Worm (Caenorhabditis elegans) whole organism, L2 larva: ENCODE results near the gene dhcr-24.

ENCODE experiments used
- ZK546.5 ChIP-seq: sonication (generic microtip); optimal IDR thresholded peaks from 2 replicates; lab custom pipeline; 2017; ENCODE audit warnings: missing biosample characterization, missing genetic modification characterization
- aly-2 ChIP-seq: fragments of 150-350 bp; optimal IDR thresholded peaks from 2 replicates; lab custom pipeline; 2014; ENCODE audit warnings: missing biosample characterization, missing genetic modification characterization
- ama-1 ChIP-seq: fragments of 150-350 bp; optimal IDR thresholded peaks from 2 replicates; lab custom pipeline; 2018; ENCODE audit warnings: inconsistent platforms
- ceh-82 ChIP-seq: fragments of 150-350 bp; optimal IDR thresholded peaks from 2 replicates; lab custom pipeline; 2014; ENCODE audit warnings: missing biosample characterization, missing genetic modification characterization
- fos-1 ChIP-seq: fragments of 150-350 bp; optimal IDR thresholded peaks from 2 replicates; lab custom pipeline; 2014; ENCODE audit warnings: missing biosample characterization, missing genetic modification characterization
- lin-13 ChIP-seq: fragments of 150-350 bp; optimal IDR thresholded peaks from 2 replicates; lab custom pipeline; 2014; ENCODE audit warnings: missing biosample characterization, missing genetic modification reagents, missing genetic modification characterization
- lin-39 ChIP-seq: fragments of 150-350 bp; optimal IDR thresholded peaks from 2 replicates; lab custom pipeline; 2014; ENCODE audit warnings: missing biosample characterization, missing genetic modification reagents, missing genetic modification characterization
- nhr-12 ChIP-seq: fragments of 150-350 bp; optimal IDR thresholded peaks from 2 replicates; lab custom pipeline; 2014; ENCODE audit warnings: missing biosample characterization, missing genetic modification characterization
- nhr-237 ChIP-seq: fragments of 150-350 bp; optimal IDR thresholded peaks from 2 replicates; lab custom pipeline; 2014; ENCODE audit warnings: missing biosample characterization, missing genetic modification characterization
- snpc-4 ChIP-seq: fragments of 150-350 bp; optimal IDR thresholded peaks from 2 replicates; lab custom pipeline; 2014; ENCODE audit warnings: missing biosample characterization, missing genetic modification characterization
- zag-1 ChIP-seq: fragments of 150-350 bp; optimal IDR thresholded peaks from 2 replicates; lab custom pipeline; 2014; ENCODE audit warnings: missing biosample characterization, missing genetic modification characterization
- ztf-11 ChIP-seq: sonication (generic microtip); optimal IDR thresholded peaks from 2 replicates; lab custom pipeline; 2017; ENCODE audit warnings: missing biosample characterization, missing genetic modification characterization

DNA sequence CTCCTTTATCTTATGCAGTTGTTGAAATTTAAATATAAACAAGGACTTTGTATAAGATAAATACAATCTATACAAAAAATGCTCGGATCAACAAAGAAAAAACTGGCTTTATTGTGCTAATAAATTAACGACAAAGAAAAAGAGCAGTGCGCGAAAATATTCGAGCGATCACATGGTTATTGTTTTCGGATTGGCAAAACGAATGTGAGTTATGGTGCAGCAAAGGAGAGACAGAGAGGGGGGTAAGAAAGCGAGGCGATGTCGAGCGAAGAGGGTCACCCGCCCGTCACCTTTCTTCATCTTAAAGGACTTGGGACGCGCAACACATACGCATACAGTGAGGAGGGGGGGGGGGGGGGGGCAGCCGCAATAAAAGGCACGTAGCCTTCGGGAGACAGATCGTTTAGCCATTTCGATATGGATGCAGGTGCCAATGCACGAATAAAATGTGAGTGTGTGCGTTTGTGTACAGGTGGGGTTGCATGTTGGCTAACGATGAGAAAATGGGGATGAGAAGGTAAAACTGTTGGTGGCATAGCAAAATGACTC is 19.3 kb upstream of the dhcr-24 start:
- TF ChIP-seq lin-39, result no peak
- TF ChIP-seq lin-13 (GFP tag; lab: Kevin White, UChicago), result no peak
- no peak for TF ChIP-seq zag-1 (tag; lab: Kevin White, UChicago)
- no peak for TF ChIP-seq fos-1 (tag; lab: Kevin White, UChicago)
- TF ChIP-seq nhr-237 (tag; lab: Kevin White, UChicago), result no peak
- no peak for TF ChIP-seq nhr-12
- no peak for TF ChIP-seq ztf-11 (tag; lab: Kevin White, UChicago)
- TF ChIP-seq ZK546.5 (tag; lab: Kevin White, UChicago), result no peak
- TF ChIP-seq ama-1, result no peak
- no peak for TF ChIP-seq ceh-82 (tag; lab: Kevin White, UChicago)
- no peak for TF ChIP-seq snpc-4 (tag; lab: Kevin White, UChicago)
- TF ChIP-seq aly-2 (tag; lab: Kevin White, UChicago), result no peak
